Worm (Caenorhabditis elegans): ENCODE results near the gene C06E7.88.

The C06E7.88 gene

DNA sequence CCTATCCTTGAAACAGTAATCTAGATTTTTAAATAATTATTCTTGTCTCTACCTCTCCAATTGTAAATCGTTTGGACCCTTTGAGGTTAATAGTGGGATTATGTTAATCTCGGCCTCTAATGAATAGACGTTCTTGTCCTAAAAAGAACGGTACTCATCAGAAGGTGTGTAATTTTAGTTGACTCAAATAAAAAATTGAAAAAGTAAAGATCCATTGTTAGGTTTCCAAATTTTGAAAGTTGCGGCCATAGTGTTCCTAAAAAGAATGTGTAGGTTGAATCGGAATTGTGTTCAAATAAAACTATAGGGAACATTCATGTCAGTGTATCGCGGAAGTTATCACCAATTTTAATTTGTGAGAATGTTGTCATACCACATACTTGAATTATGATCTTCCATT lies 11.5 kb downstream of the C06E7.88 start:
- TF ChIP-seq med-1 (GFP tag; optimal IDR thresholded peaks at IDR 0.05; ENCODE audit: insufficient read depth) (no peak), klf-2 (GFP tag; conservative IDR thresholded peaks at IDR 0.05) (no peak), tab-1 (GFP tag; IDR thresholded peaks at IDR 0.05) (no peak), ztf-29 (GFP tag; IDR thresholded peaks at IDR 0.05) (no peak), cog-1 (tag; optimal IDR thresholded peaks at IDR 0.05) (no peak), ref-1 (GFP tag; conservative IDR thresholded peaks at IDR 0.05) (no peak), ztf-23 (GFP tag; IDR thresholded peaks at IDR 0.05) (no peak), T22C8.4 (GFP tag; IDR thresholded peaks at IDR 0.05) (no peak), flt-1 (GFP tag; IDR thresholded peaks at IDR 0.05) (no peak)

DNA sequence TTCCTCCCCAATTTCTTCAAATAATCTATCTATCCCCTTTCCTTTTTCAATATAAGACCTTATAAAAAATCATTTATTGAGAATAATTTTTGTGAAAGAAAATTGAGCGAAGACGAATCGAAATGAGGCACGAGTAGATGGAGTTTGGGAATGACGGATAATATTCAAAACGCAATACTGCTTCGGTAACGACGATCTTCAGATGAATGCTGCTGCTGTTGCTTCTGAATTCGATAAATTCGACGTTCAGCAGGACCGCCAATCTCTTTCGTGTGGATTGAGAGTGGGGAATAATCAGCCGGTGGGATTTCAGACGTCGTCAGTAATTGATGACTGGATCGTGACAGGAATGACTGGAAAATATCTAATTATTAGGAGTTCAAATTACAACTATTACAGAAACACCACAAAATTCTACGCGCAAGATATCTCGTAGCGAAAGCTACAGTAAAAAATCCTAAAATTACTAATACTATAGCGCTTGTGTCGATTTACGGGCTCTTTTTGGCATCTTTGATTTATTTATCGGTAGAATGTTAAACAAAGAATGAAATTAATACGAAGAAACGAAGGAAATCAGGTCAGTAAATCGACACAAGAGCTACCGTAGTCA lies 16.2 kb downstream of the C06E7.88 start:
- TF ChIP-seq ref-1 (GFP tag; conservative IDR thresholded peaks at IDR 0.05) (no peak), med-1 (GFP tag; optimal IDR thresholded peaks at IDR 0.05; ENCODE audit: insufficient read depth) (no peak), klf-2 (GFP tag; conservative IDR thresholded peaks at IDR 0.05) (no peak), T22C8.4 (GFP tag; IDR thresholded peaks at IDR 0.05) (no peak)

DNA sequence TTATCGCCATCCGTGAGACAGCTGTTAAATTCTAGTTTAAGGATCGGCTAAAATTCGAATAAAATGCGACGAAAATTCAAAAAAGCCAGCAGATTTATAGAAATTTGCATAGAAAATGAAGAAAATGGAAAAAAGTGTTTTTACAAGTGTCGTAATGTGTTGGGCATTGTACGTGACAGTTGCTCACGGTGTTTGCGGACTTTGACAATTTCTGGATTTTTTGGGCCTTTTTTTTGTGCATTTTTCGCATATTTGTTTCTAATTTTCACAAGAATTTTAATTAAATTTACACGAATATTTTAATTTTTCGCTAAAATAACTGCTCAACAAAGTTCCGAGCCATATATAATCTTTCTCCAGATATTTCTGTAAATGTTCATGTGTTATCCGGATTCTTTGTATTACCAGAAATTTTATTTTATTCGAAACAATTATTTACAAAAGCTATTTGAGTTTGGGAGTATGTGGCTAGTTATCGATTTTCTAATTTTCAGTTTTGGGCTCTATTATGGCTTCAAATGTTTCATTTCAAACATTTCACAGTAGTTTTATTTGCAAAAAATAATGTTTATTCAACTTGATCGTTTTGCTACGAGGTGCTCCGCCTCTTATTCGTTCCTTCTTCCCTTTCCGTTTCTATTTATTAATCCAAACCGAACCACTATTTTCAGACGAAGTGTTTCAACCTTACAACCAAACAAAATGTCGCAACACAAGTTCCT lies 18.9 kb downstream of the C06E7.88 start, which contains the start of gene sams-3:
Gene sams-3 (plus strand): TSS at position 672 of the 722 bp plus-strand sequence.
- TF ChIP-seq T22C8.4 (GFP tag; IDR thresholded peaks at IDR 0.05) = no peak
- TF ChIP-seq flt-1 (GFP tag; IDR thresholded peaks at IDR 0.05) = no peak
- no peak for TF ChIP-seq cog-1 (tag; optimal IDR thresholded peaks at IDR 0.05)
- no peak for TF ChIP-seq ref-1 (GFP tag; conservative IDR thresholded peaks at IDR 0.05)
- TF ChIP-seq tab-1 (GFP tag; IDR thresholded peaks at IDR 0.05) = no peak
- no peak for TF ChIP-seq klf-2 (GFP tag; conservative IDR thresholded peaks at IDR 0.05)
- no peak for TF ChIP-seq ztf-29 (GFP tag; IDR thresholded peaks at IDR 0.05)
- TF ChIP-seq ztf-23 (GFP tag; IDR thresholded peaks at IDR 0.05) = no peak

DNA sequence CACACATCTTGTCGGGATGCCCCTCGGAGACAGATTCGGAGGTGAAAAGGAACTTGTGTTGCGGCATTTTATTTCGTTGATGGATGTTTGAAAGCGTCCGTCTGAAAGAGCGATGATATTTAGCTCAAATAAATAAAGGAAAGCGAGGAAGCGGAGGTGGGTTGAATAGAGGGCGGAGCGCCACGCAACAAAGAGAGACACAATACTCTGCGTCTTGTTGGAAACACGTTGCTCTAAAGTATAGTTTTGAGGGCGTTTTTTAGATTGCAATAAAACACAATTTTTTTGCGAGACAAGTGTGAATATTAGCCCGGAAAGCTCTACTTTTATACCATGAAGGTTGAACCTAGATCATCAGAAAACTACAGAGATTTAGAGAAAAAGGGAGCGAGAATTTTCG lies 20.8 kb downstream of the C06E7.88 start, which contains the start of gene sams-4:
Gene sams-4 (minus strand): TSS at position 101 of the 400 bp plus-strand sequence.
- TF ChIP-seq flt-1 (GFP tag; IDR thresholded peaks at IDR 0.05) (no peak), ztf-23 (GFP tag; IDR thresholded peaks at IDR 0.05) (no peak), klf-2 (GFP tag; conservative IDR thresholded peaks at IDR 0.05) (no peak), tab-1 (GFP tag; IDR thresholded peaks at IDR 0.05) (no peak), cog-1 (tag; optimal IDR thresholded peaks at IDR 0.05) (no peak), med-1 (GFP tag; optimal IDR thresholded peaks at IDR 0.05; ENCODE audit: insufficient read depth) (no peak), ref-1 (GFP tag; conservative IDR thresholded peaks at IDR 0.05) (no peak), T22C8.4 (GFP tag; IDR thresholded peaks at IDR 0.05) (no peak), ztf-29 (GFP tag; IDR thresholded peaks at IDR 0.05) (no peak)

DNA sequence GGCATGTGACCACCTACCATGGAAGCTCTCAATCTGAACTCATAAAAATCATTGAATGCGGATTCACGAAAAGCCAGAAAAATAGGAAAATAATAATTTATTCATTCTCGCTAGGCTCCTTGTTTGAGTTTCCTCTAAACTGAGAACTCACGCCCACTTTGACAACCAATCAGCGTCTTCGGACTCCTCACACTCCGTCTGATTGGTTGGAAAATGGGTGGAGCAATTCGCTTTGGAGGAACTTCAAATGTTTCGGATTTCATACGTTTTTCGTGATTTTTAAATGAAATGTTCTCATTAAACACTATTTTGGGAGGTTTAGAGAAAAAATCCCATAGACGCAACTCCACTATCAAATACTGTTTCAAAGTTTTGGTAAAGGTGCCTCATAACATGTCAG lies 24.2 kb downstream of the C06E7.88 start:
- TF ChIP-seq flt-1 (GFP tag; IDR thresholded peaks at IDR 0.05) (no peak), cog-1 (tag; optimal IDR thresholded peaks at IDR 0.05) (no peak), tab-1 (GFP tag; IDR thresholded peaks at IDR 0.05) (no peak), T22C8.4 (GFP tag; IDR thresholded peaks at IDR 0.05) (no peak), klf-2 (GFP tag; conservative IDR thresholded peaks at IDR 0.05) (no peak), med-1 (GFP tag; optimal IDR thresholded peaks at IDR 0.05; ENCODE audit: insufficient read depth) (no peak), ref-1 (GFP tag; conservative IDR thresholded peaks at IDR 0.05) (no peak), ztf-29 (GFP tag; IDR thresholded peaks at IDR 0.05) (no peak), ztf-23 (GFP tag; IDR thresholded peaks at IDR 0.05) (no peak)

DNA sequence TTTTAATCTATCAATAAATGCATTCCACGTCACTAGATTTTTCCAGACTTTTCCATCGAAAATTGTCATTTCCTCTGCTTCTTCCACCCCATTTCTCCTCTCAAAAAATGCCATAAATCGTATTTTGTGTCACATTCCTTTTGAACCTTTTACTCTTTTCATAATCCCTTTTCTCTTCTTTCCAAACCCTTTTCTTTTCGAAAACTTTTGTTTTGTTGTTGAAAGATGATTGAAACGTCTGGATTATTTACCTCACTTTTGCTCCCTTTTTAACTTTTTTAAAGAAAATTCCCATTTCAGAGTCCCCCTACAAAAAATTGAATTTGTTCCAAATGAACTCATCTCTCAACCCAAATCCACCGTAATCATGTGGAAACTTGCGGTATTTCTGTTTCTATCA lies 27.9 kb downstream of the C06E7.88 start, which contains the start of gene C06E7.2:
Gene C06E7.2 (plus strand): TSS at position 301 of the 400 bp plus-strand sequence.
- TF ChIP-seq ztf-23 (GFP tag; IDR thresholded peaks at IDR 0.05) = no peak
- TF ChIP-seq tab-1 (GFP tag; IDR thresholded peaks at IDR 0.05) = no peak
- no peak for TF ChIP-seq med-1 (GFP tag; optimal IDR thresholded peaks at IDR 0.05; ENCODE audit: insufficient read depth)
- no peak for TF ChIP-seq ref-1 (GFP tag; conservative IDR thresholded peaks at IDR 0.05)
- TF ChIP-seq klf-2 (GFP tag; conservative IDR thresholded peaks at IDR 0.05) = no peak
- no peak for TF ChIP-seq cog-1 (tag; optimal IDR thresholded peaks at IDR 0.05)
- no peak for TF ChIP-seq T22C8.4 (GFP tag; IDR thresholded peaks at IDR 0.05)
- no peak for TF ChIP-seq flt-1 (GFP tag; IDR thresholded peaks at IDR 0.05)
- TF ChIP-seq ztf-29 (GFP tag; IDR thresholded peaks at IDR 0.05) = no peak

DNA sequence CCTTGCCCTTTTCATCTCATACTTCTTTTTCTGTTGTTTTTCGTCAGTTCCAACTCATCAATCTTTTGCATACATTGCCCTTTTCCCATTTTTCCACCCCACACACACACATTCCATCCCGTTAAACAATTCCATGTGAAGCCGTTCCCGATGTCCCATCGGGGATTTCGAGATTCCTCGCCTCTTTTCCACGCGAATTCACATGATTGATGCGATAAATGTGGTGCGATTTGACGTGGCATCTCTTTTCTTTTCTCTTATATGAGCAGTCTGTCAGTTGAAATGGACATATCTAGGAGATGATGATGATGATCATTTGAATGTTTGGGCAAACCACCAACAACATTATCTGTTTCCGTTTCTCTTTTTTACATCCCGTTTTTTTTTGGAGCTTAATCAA lies 32.9 kb downstream of the C06E7.88 start:
- TF ChIP-seq med-1 (GFP tag; optimal IDR thresholded peaks at IDR 0.05; ENCODE audit: insufficient read depth) (no peak), cog-1 (tag; optimal IDR thresholded peaks at IDR 0.05) (no peak)

DNA sequence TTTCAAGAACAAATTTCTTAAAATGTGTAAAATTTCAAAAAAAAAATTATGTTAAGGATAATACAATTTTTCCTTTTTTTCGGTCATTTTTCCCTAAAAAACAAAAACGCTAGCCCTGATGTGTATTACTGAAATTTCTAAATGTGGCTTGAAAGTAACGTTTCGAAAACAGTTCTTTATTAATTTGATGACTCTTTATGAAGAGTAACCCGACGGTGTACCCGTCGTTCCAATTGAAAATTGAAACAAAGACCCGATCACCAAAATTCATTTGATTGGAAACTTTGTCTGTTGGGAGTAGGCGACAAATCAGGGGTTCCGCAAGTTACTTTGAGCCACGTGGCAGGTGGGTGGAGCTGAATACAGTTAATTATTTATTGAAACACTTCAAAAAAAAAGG lies 34.3 kb downstream of the C06E7.88 start:
- TF ChIP-seq ztf-29 (GFP tag; IDR thresholded peaks at IDR 0.05) (no peak), tab-1 (GFP tag; IDR thresholded peaks at IDR 0.05) (no peak), T22C8.4 (GFP tag; IDR thresholded peaks at IDR 0.05) (no peak), med-1 (GFP tag; optimal IDR thresholded peaks at IDR 0.05; ENCODE audit: insufficient read depth) (no peak), flt-1 (GFP tag; IDR thresholded peaks at IDR 0.05) (no peak), klf-2 (GFP tag; conservative IDR thresholded peaks at IDR 0.05) (no peak), ztf-23 (GFP tag; IDR thresholded peaks at IDR 0.05) (no peak), cog-1 (tag; optimal IDR thresholded peaks at IDR 0.05) (no peak), ref-1 (GFP tag; conservative IDR thresholded peaks at IDR 0.05) (no peak)

DNA sequence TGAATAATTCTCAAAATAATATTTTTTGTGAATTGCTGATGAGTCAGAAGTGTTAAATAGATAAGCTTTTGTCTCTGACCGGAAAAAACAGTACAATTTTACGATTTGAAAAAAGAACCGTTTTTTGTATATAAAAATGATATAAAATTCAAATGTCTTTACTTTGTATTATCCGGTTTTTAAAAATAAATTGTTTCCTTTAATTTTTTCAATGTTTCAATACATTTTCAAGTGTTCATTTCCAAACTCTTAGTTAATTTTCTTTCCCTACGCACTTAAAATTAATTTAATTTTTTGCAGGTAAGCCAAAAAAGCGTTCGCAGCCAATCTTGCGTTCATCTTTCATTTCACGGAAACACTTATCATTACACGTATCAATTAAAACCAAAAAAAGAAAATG lies 42.6 kb downstream of the C06E7.88 start, which contains the start of gene egal-1:
Gene egal-1 (plus strand): TSS at position 301 of the 400 bp plus-strand sequence.
- TF ChIP-seq klf-2 (GFP tag; conservative IDR thresholded peaks at IDR 0.05) = no peak
- no peak for TF ChIP-seq ztf-23 (GFP tag; IDR thresholded peaks at IDR 0.05)
- TF ChIP-seq med-1 (GFP tag; optimal IDR thresholded peaks at IDR 0.05; ENCODE audit: insufficient read depth) = no peak
- TF ChIP-seq ztf-29 (GFP tag; IDR thresholded peaks at IDR 0.05) = no peak
- no peak for TF ChIP-seq T22C8.4 (GFP tag; IDR thresholded peaks at IDR 0.05)
- no peak for TF ChIP-seq cog-1 (tag; optimal IDR thresholded peaks at IDR 0.05)
- no peak for TF ChIP-seq flt-1 (GFP tag; IDR thresholded peaks at IDR 0.05)
- TF ChIP-seq tab-1 (GFP tag; IDR thresholded peaks at IDR 0.05) = no peak
- TF ChIP-seq ref-1 (GFP tag; conservative IDR thresholded peaks at IDR 0.05) = no peak
